Fruit fly (Drosophila melanogaster): ENCODE measurements around the gene Prx2.

The Prx2 gene

dm6 chrX:13303656-13304647 lies 25.7 kb upstream of the Prx2 start:
- TF ChIP-seq Blimp-1 (GFP tag; optimal IDR thresholded peaks at IDR 0.05) (no peak), fkh (GFP tag; optimal IDR thresholded peaks at IDR 0.05) (peak; percentile 30), dsx (GFP tag; optimal IDR thresholded peaks at IDR 0.05; ENCODE audit: poor library complexity, severe bottlenecking) (no peak), CG11294 (GFP tag; IDR thresholded peaks at IDR 0.05) (no peak), Eip78C (GFP tag) (peak; percentile 53), Gug (GFP tag; IDR thresholded peaks at IDR 0.05) (no peak), pdm3 (GFP tag; optimal IDR thresholded peaks at IDR 0.05) (no peak), CG6854 (GFP tag; optimal IDR thresholded peaks at IDR 0.05) (peak; percentile 1), svp (GFP tag) (peak; percentile 91), CG32006 (GFP tag; optimal IDR thresholded peaks at IDR 0.05) (no peak), CG6276 (GFP tag; optimal IDR thresholded peaks at IDR 0.05) (no peak), CG34406 (GFP tag; optimal IDR thresholded peaks at IDR 0.05) (no peak), Hr38 (GFP tag; optimal IDR thresholded peaks at IDR 0.05) (no peak), CG31627 (GFP tag; optimal IDR thresholded peaks at IDR 0.05) (no peak), Lpt (GFP tag; optimal IDR thresholded peaks at IDR 0.05) (peak; percentile 4), Sox102F (GFP tag; optimal IDR thresholded peaks at IDR 0.05) (no peak), Ets21C (GFP tag; optimal IDR thresholded peaks at IDR 0.05) (no peak), topi (GFP tag; optimal IDR thresholded peaks at IDR 0.05) (peak; percentile 18), CG1621 (tag; optimal IDR thresholded peaks at IDR 0.05) (no peak), OdsH (GFP tag; optimal IDR thresholded peaks at IDR 0.05) (no peak), dac (GFP tag; optimal IDR thresholded peaks at IDR 0.05) (no peak), CG10631 (GFP tag; optimal IDR thresholded peaks at IDR 0.05) (no peak), achi (GFP tag; optimal IDR thresholded peaks at IDR 0.05) (no peak), Hr39 (GFP tag; optimal IDR thresholded peaks at IDR 0.05) (no peak), CG8632 (GFP tag; optimal IDR thresholded peaks at IDR 0.05) (no peak), CG3919 (GFP tag; optimal IDR thresholded peaks at IDR 0.05) (no peak), CG16779 (tag; optimal IDR thresholded peaks at IDR 0.05) (peak; percentile 6), Sox15 (GFP tag; optimal IDR thresholded peaks at IDR 0.05) (no peak), CG11762 (GFP tag; optimal IDR thresholded peaks at IDR 0.05; ENCODE audit: insufficient read depth) (no peak), CG8319 (GFP tag; optimal IDR thresholded peaks at IDR 0.05) (no peak), vri (GFP tag; optimal IDR thresholded peaks at IDR 0.05) (peak; percentile 55), CG8119 (GFP tag; IDR thresholded peaks at IDR 0.05) (no peak; the same call in 2 of the 3 replicates), Ets96B (tag; optimal IDR thresholded peaks at IDR 0.05) (no peak), salr (GFP tag; optimal IDR thresholded peaks at IDR 0.05) (no peak), CG6792 (GFP tag; optimal IDR thresholded peaks at IDR 0.05) (no peak), CG9139 (GFP tag; optimal IDR thresholded peaks at IDR 0.05) (no peak), CG15336 (GFP tag; IDR thresholded peaks at IDR 0.05) (peak; percentile 21; the same call in 1 of the 2 replicates), Eip75B (GFP tag; optimal IDR thresholded peaks at IDR 0.05) (no peak), lz (GFP tag; optimal IDR thresholded peaks at IDR 0.05) (no peak), eg (GFP tag; IDR thresholded peaks at IDR 0.05) (0 out of 3 replicates have a peak, but pooled peaks have one; percentile 23), Met (GFP tag; optimal IDR thresholded peaks at IDR 0.05) (peak; percentile 24), acj6 (GFP tag; optimal IDR thresholded peaks at IDR 0.05) (no peak), Hr4 (GFP tag; optimal IDR thresholded peaks at IDR 0.05) (peak; percentile 18), cyc (GFP tag; optimal IDR thresholded peaks at IDR 0.05) (no peak), ss (GFP tag; optimal IDR thresholded peaks at IDR 0.05) (peak; percentile 19 to 37), Smox (GFP tag; optimal IDR thresholded peaks at IDR 0.05) (no peak), net (GFP tag; optimal IDR thresholded peaks at IDR 0.05) (peak; percentile 17), CG6163 (GFP tag; IDR thresholded peaks at IDR 0.05) (peak; percentile 41; the same call in 1 of the 3 replicates), CG4318 (GFP tag; optimal IDR thresholded peaks at IDR 0.05) (no peak), CG3032 (tag; optimal IDR thresholded peaks at IDR 0.05) (no peak)
